Worm (Caenorhabditis elegans) whole organism, L4 larva: Measurements from ENCODE around the gene pptr-2.

Experiments used
- F10B5.3 ChIP-seq: sonication (generic microtip); optimal IDR thresholded peaks from 2 replicates; lab custom pipeline; 2016; ENCODE audit warnings: mild to moderate bottlenecking, missing genetic modification characterization, missing compliant biosample characterization
- F37D6.2 ChIP-seq: sonication (generic microtip); optimal IDR thresholded peaks from 2 replicates; lab custom pipeline; 2016; ENCODE audit warnings: mild to moderate bottlenecking, missing genetic modification characterization, missing compliant biosample characterization
- F44E2.7 ChIP-seq: fragments of 200-800 bp; sonication (Bioruptor generic); IDR thresholded peaks from 2 replicates; pipeline ENCODE4 v2.1.2; 2022; ENCODE audit warnings: missing genetic modification characterization, missing compliant biosample characterization
- F49E8.2 ChIP-seq: sonication (generic microtip); optimal IDR thresholded peaks from 2 replicates; lab custom pipeline; 2016; ENCODE audit warnings: missing compliant biosample characterization, mild to moderate bottlenecking, missing genetic modification characterization, borderline replicate concordance
- T20F7.1 ChIP-seq: fragments of 200-800 bp; sonication (Bioruptor generic); optimal IDR thresholded peaks from 2 replicates; lab custom pipeline; 2018; ENCODE audit warnings: mild to moderate bottlenecking, missing genetic modification characterization, missing compliant biosample characterization
- Y105C5A.15 ChIP-seq: fragments of 200-800 bp; sonication (Bioruptor generic); IDR thresholded peaks from 2 replicates; pipeline ENCODE4 v1.3.6; 2022; ENCODE audit warnings: missing genetic modification characterization, missing compliant biosample characterization
- Y48G9A.11 ChIP-seq: fragments of 200-800 bp; sonication (Bioruptor generic); IDR thresholded peaks from 2 replicates; pipeline ENCODE4 v1.3.6; 2022; ENCODE audit warnings: missing genetic modification reagents, missing genetic modification characterization, missing compliant biosample characterization
- ZK337.2 ChIP-seq: fragments of 200-800 bp; sonication (Bioruptor generic); IDR thresholded peaks from 2 replicates; pipeline ENCODE4 v1.3.6; 2022; ENCODE audit warnings: missing genetic modification reagents, missing genetic modification characterization, missing compliant biosample characterization
- aha-1 ChIP-seq: fragments of 150-350 bp; peaks from one replicate; lab custom pipeline; 2014; ENCODE audit warnings: missing biosample characterization, missing genetic modification characterization
- ceh-20 ChIP-seq: fragments of 200-800 bp; sonication (Bioruptor generic); IDR thresholded peaks from 2 replicates; pipeline ENCODE4 v1.3.6; 2022; ENCODE audit warnings: missing genetic modification reagents, missing genetic modification characterization, missing compliant biosample characterization
- ceh-28 ChIP-seq: fragments of 150-350 bp; optimal IDR thresholded peaks from 2 replicates; lab custom pipeline; 2014; ENCODE audit warnings: missing biosample characterization, missing genetic modification reagents, missing genetic modification characterization
- ces-1 ChIP-seq: fragments of 150-350 bp; sonication (generic microtip); optimal IDR thresholded peaks from 4 replicates; lab custom pipeline; 2014; ENCODE audit warnings: missing biosample characterization, missing genetic modification reagents, missing genetic modification characterization
- daf-12 ChIP-seq: fragments of 150-350 bp; optimal IDR thresholded peaks from 2 replicates; lab custom pipeline; 2014; ENCODE audit warnings: missing biosample characterization, missing genetic modification reagents, missing genetic modification characterization
- dmd-8 ChIP-seq: fragments of 200-800 bp; sonication (Bioruptor generic); IDR thresholded peaks from 2 replicates; pipeline ENCODE4 v1.3.6; 2022; ENCODE audit warnings: missing genetic modification characterization, missing compliant biosample characterization
- dmd-9 ChIP-seq: fragments of 200-800 bp; sonication (Bioruptor generic); IDR thresholded peaks from 2 replicates; pipeline ENCODE4 v1.3.6; 2022; ENCODE audit warnings: missing genetic modification reagents, missing genetic modification characterization, missing compliant biosample characterization
- fos-1 ChIP-seq: fragments of 150-350 bp; optimal IDR thresholded peaks from 2 replicates; lab custom pipeline; 2014; ENCODE audit warnings: missing biosample characterization, missing genetic modification characterization
- gei-8 ChIP-seq: fragments of 200-800 bp; sonication (Bioruptor generic); optimal IDR thresholded peaks from 2 replicates; lab custom pipeline; 2018; ENCODE audit warnings: mild to moderate bottlenecking, missing genetic modification characterization, missing compliant biosample characterization
- hif-1 ChIP-seq, 2 experiments: sonication (generic microtip); optimal IDR thresholded peaks; 2 replicates each; lab custom pipeline; 2016 to 2017; ENCODE audit warnings: missing compliant biosample characterization in 2 of 2, missing genetic modification characterization in 2 of 2, missing genetic modification reagents in 2 of 2, missing genotype in 2 of 2, mild to moderate bottlenecking in 1 of 2
- hlh-11 ChIP-seq: fragments of 200-800 bp; sonication (Bioruptor generic); optimal IDR thresholded peaks from 2 replicates; lab custom pipeline; 2018; ENCODE audit warnings: mild to moderate bottlenecking, missing genetic modification characterization, missing compliant biosample characterization
- jun-1 ChIP-seq: fragments of 150-350 bp; optimal IDR thresholded peaks from 2 replicates; lab custom pipeline; 2014; ENCODE audit warnings: missing biosample characterization, missing genetic modification reagents, missing genetic modification characterization
- lin-1 ChIP-seq: fragments of 200-800 bp; sonication (Bioruptor generic); IDR thresholded peaks from 2 replicates; pipeline ENCODE4 v1.3.6; 2022; ENCODE audit warnings: missing genetic modification reagents, missing genetic modification characterization, missing compliant biosample characterization
- lin-13 ChIP-seq: fragments of 150-350 bp; optimal IDR thresholded peaks from 2 replicates; lab custom pipeline; 2014; ENCODE audit warnings: missing biosample characterization, missing genetic modification reagents, missing genetic modification characterization
- lin-38 ChIP-seq: fragments of 200-800 bp; sonication (Bioruptor generic); IDR thresholded peaks from 2 replicates; pipeline ENCODE4 v1.3.6; 2022; ENCODE audit warnings: missing genetic modification reagents, missing genetic modification characterization, missing compliant biosample characterization
- lin-39 ChIP-seq: fragments of 150-350 bp; optimal IDR thresholded peaks from 2 replicates; lab custom pipeline; 2014; ENCODE audit warnings: missing biosample characterization, missing genetic modification reagents, missing genetic modification characterization
- lir-3 ChIP-seq: sonication (generic microtip); optimal IDR thresholded peaks from 2 replicates; lab custom pipeline; 2016; ENCODE audit warnings: mild to moderate bottlenecking, missing genetic modification characterization, missing compliant biosample characterization
- lsy-2 ChIP-seq, 2 experiments: fragments of 150-350 bp in 1 of 2; sonication (generic microtip) in 1 of 2; optimal IDR thresholded peaks; 2 replicates each; lab custom pipeline; 2014 to 2017; ENCODE audit warnings: missing biosample characterization in 2 of 2, missing genetic modification characterization in 2 of 2
- mdt-29 ChIP-seq: fragments of 200-800 bp; sonication (Bioruptor generic); IDR thresholded peaks from 2 replicates; pipeline ENCODE4 v1.3.6; 2022; ENCODE audit warnings: missing genetic modification reagents, missing genetic modification characterization, missing compliant biosample characterization
- mep-1 ChIP-seq: fragments of 150-350 bp; sonication (generic microtip); optimal IDR thresholded peaks from 3 replicates; lab custom pipeline; 2014; ENCODE audit warnings: missing biosample characterization, missing genetic modification characterization
- mes-2 ChIP-seq: sonication (generic microtip); optimal IDR thresholded peaks from 2 replicates; lab custom pipeline; 2016; ENCODE audit warnings: missing genotype, mild to moderate bottlenecking, missing genetic modification characterization, missing compliant biosample characterization; ENCODE audit not compliant: poor library complexity, severe bottlenecking
- mxl-3 ChIP-seq: fragments of 200-800 bp; sonication (Bioruptor generic); optimal IDR thresholded peaks from 2 replicates; lab custom pipeline; 2018; ENCODE audit warnings: mild to moderate bottlenecking, missing genetic modification characterization, missing compliant biosample characterization
- nhr-10 ChIP-seq: fragments of 150-350 bp; optimal IDR thresholded peaks from 2 replicates; lab custom pipeline; 2014; ENCODE audit warnings: missing biosample characterization, missing genetic modification characterization
- nhr-11 ChIP-seq: fragments of 150-350 bp; optimal IDR thresholded peaks from 2 replicates; lab custom pipeline; 2014; ENCODE audit warnings: missing biosample characterization, missing genetic modification characterization
- nhr-237 ChIP-seq: sonication (generic microtip); optimal IDR thresholded peaks from 2 replicates; lab custom pipeline; 2017; ENCODE audit warnings: missing biosample characterization, missing genetic modification characterization
- nhr-25 ChIP-seq: sonication (generic microtip); optimal IDR thresholded peaks from 2 replicates; lab custom pipeline; 2017; ENCODE audit warnings: missing genetic modification characterization, mild to moderate bottlenecking, missing compliant biosample characterization, antibody characterized with exemption, moderate library complexity, borderline replicate concordance; ENCODE audit not compliant: insufficient read depth
- nhr-28 ChIP-seq: fragments of 150-350 bp; optimal IDR thresholded peaks from 2 replicates; lab custom pipeline; 2014; ENCODE audit warnings: missing biosample characterization, missing genetic modification characterization
- nhr-76 ChIP-seq: fragments of 150-350 bp; optimal IDR thresholded peaks from 2 replicates; lab custom pipeline; 2014; ENCODE audit warnings: missing biosample characterization, missing genetic modification characterization
- nhr-77 ChIP-seq: fragments of 150-350 bp; optimal IDR thresholded peaks from 2 replicates; lab custom pipeline; 2014; ENCODE audit warnings: missing biosample characterization, missing genetic modification characterization
- pha-4 ChIP-seq, 2 experiments: fragments of 150-350 bp in 1 of 2; fragments of 200-800 bp in 1 of 2; sonication (Bioruptor generic) in 1 of 2; IDR thresholded peaks in 1 of 2; optimal IDR thresholded peaks in 1 of 2; 2 replicates each; pipeline versions ENCODE4 v1.3.6 to Lab custom; 2014 to 2022; ENCODE audit warnings: missing genetic modification characterization in 2 of 2, missing genetic modification reagents in 2 of 2, missing biosample characterization in 1 of 2, missing compliant biosample characterization in 1 of 2
- php-3 ChIP-seq: fragments of 200-800 bp; sonication (Bioruptor generic); IDR thresholded peaks from 2 replicates; pipeline ENCODE4 v1.3.6; 2022; ENCODE audit warnings: missing genetic modification reagents, missing genetic modification characterization, missing compliant biosample characterization
- pqm-1 ChIP-seq: sonication (generic microtip); optimal IDR thresholded peaks from 2 replicates; lab custom pipeline; 2017; ENCODE audit warnings: missing biosample characterization, missing genetic modification characterization
- sdz-12 ChIP-seq: fragments of 200-800 bp; sonication (Bioruptor generic); optimal IDR thresholded peaks from 2 replicates; lab custom pipeline; 2018; ENCODE audit warnings: mild to moderate bottlenecking, missing genetic modification characterization, missing compliant biosample characterization
- set-16 ChIP-seq: fragments of 200-800 bp; sonication (Bioruptor generic); IDR thresholded peaks from 2 replicates; pipeline ENCODE4 v1.3.6; 2022; ENCODE audit warnings: missing genetic modification reagents, missing genetic modification characterization, missing compliant biosample characterization
- skn-1 ChIP-seq: fragments of 150-350 bp; optimal IDR thresholded peaks from 2 replicates; lab custom pipeline; 2014; ENCODE audit warnings: missing biosample characterization, missing genetic modification characterization
- snpc-4 ChIP-seq: fragments of 150-350 bp; optimal IDR thresholded peaks from 2 replicates; lab custom pipeline; 2014; ENCODE audit warnings: missing biosample characterization, missing genetic modification characterization
- tra-1 ChIP-seq: fragments of 200-800 bp; sonication (Bioruptor generic); IDR thresholded peaks from 2 replicates; pipeline ENCODE4 v1.3.6; 2022; ENCODE audit warnings: missing genetic modification reagents, missing genetic modification characterization, missing compliant biosample characterization
- unc-130 ChIP-seq: sonication (generic microtip); optimal IDR thresholded peaks from 2 replicates; lab custom pipeline; 2016; ENCODE audit warnings: missing genetic modification reagents, missing genetic modification characterization, missing compliant biosample characterization
- vab-7 ChIP-seq: fragments of 200-800 bp; sonication (Bioruptor generic); IDR thresholded peaks from 2 replicates; pipeline ENCODE4 v1.3.6; 2022; ENCODE audit warnings: missing genetic modification reagents, missing genetic modification characterization, missing compliant biosample characterization
- zag-1 ChIP-seq: fragments of 150-350 bp; optimal IDR thresholded peaks from 2 replicates; lab custom pipeline; 2014; ENCODE audit warnings: missing biosample characterization, missing genetic modification characterization
- zfp-2 ChIP-seq: sonication (generic microtip); optimal IDR thresholded peaks from 2 replicates; lab custom pipeline; 2016; ENCODE audit warnings: mild to moderate bottlenecking, missing genetic modification characterization, missing compliant biosample characterization
- zip-2 ChIP-seq: fragments of 150-350 bp; optimal IDR thresholded peaks from 2 replicates; lab custom pipeline; 2014; ENCODE audit warnings: missing biosample characterization, missing genetic modification characterization

pptr-2 gene

DNA sequence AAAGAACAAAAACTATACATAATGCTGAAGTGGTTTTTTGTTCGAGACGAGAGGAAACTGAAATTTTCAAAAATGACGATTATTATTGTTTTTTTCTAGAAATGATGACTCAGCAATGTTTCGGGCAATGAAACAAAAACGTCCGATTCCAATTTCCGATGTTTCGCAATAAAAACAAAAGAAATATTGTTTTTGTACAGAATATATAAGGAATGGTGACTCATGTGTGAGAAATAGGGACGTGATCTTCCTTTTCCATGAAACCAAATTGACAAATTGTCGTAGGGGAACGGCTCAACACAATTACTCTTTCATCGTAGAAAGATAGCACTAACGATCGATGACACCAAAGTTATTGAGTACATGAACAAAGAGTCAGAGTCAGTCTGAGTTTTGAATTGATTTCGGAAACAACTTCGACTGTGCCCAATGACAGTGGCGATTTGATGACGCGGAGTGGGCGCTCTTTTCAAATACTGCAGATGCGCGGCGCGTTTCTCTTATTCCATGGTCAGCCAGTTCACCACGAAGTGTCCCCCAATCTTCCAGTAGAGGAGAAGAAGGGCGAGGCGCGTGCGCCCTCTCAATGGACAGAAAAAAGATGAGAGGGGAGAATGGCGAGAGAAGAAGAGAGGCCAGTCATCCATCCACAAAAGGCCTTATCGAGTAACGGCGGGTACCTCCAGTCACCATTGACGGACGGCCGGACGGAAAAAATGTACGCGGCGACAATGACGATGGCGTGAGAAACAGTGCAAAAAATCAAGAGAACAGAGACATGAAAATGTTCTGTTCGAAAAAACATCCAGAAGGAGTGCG lies 40.7 kb upstream of the pptr-2 start (continued):
- TF ChIP-seq unc-130 (GFP tag; lab: Kevin White, UChicago) (no peak), hif-1 (tag; optimal IDR thresholded peaks at IDR 0.05; lab: Kevin White, UChicago) (peak in 1 of 2 experiments; percentile 29), nhr-25 (tag; lab: Kevin White, UChicago) (peak; percentile 18), zip-2 (tag; lab: Kevin White, UChicago) (no peak), lsy-2 (tag; optimal IDR thresholded peaks at IDR 0.05; lab: Kevin White, UChicago) (peak in 1 of 2 experiments; percentile 27), mep-1 (tag; lab: Kevin White, UChicago) (peak; percentile 27), nhr-77 (tag; lab: Kevin White, UChicago) (no peak), skn-1 (tag; lab: Kevin White, UChicago) (no peak), ZK337.2 (GFP tag; lab: Robert Waterston, UW) (no peak), pha-4 (GFP tag; IDR thresholded peaks at IDR 0.05; lab: Robert Waterston, UW) (no peak; the same call in 1 of the 2 replicates), pha-4 (tag; optimal IDR thresholded peaks at IDR 0.05; lab: Kevin White, UChicago) (no peak), lin-39 (no peak), dmd-8 (0 out of 2 replicates have a peak, but pooled peaks have one; percentile 44), nhr-11 (no peak), tra-1 (no peak), mdt-29 (no peak), php-3 (GFP tag; lab: Robert Waterston, UW) (no peak), T20F7.1 (GFP tag; lab: Kevin White, UChicago) (no peak), gei-8 (GFP tag; lab: Kevin White, UChicago) (no peak), lin-38 (peak; percentile 42), ceh-28 (tag; lab: Kevin White, UChicago) (no peak), daf-12 (tag; lab: Kevin White, UChicago) (no peak), zag-1 (tag; lab: Kevin White, UChicago) (no peak), dmd-9 (GFP tag; lab: Robert Waterston, UW) (0 out of 2 replicates have a peak, but pooled peaks have one; percentile 9), Y105C5A.15 (GFP tag; lab: Robert Waterston, UW) (no peak), nhr-10 (tag; lab: Kevin White, UChicago) (no peak), zfp-2 (tag; lab: Kevin White, UChicago) (no peak), nhr-76 (tag; lab: Kevin White, UChicago) (no peak), ceh-20 (GFP tag; lab: Robert Waterston, UW) (no peak), mes-2 (tag; lab: Kevin White, UChicago) (peak; percentile 39), nhr-237 (tag; lab: Kevin White, UChicago) (no peak), lin-13 (GFP tag; lab: Kevin White, UChicago) (no peak), jun-1 (tag; lab: Kevin White, UChicago) (no peak), mxl-3 (peak; percentile 67), snpc-4 (no peak), hlh-11 (tag; lab: Kevin White, UChicago) (peak; percentile 21), lin-1 (GFP tag; lab: Robert Waterston, UW) (no peak), F37D6.2 (tag; lab: Kevin White, UChicago) (peak; percentile 4), lir-3 (tag; lab: Kevin White, UChicago) (no peak), pqm-1 (tag; lab: Kevin White, UChicago) (no peak), vab-7 (GFP tag; lab: Robert Waterston, UW) (no peak), fos-1 (tag; lab: Kevin White, UChicago) (no peak), aha-1 (tag; lab: Kevin White, UChicago) (peak; percentile 80), nhr-28 (tag; lab: Kevin White, UChicago) (no peak), F44E2.7 (GFP tag; lab: Robert Waterston, UW) (no peak), sdz-12 (GFP tag; lab: Kevin White, UChicago) (no peak), Y48G9A.11 (GFP tag; lab: Robert Waterston, UW) (peak; percentile 54; the same call in 1 of the 2 replicates), F10B5.3 (tag; lab: Kevin White, UChicago) (peak; percentile 52), set-16 (peak; percentile 61), ces-1 (GFP tag; lab: Kevin White, UChicago) (no peak), F49E8.2 (no peak)
